Worm (Caenorhabditis elegans) whole organism, L1 larva: ENCODE results near the gene twk-12.
A peak's percentile ranks its signal among the peaks of the same experiment; 100 is the strongest.

ENCODE experiments used
- C04F5.9 ChIP-seq: sonication (generic microtip); optimal IDR thresholded peaks from 2 replicates; lab custom pipeline; 2016; ENCODE audit warnings: missing genetic modification characterization, missing compliant biosample characterization
- alr-1 ChIP-seq: fragments of 200-800 bp; sonication (Bioruptor generic); optimal IDR thresholded peaks from 2 replicates; lab custom pipeline; 2018; ENCODE audit warnings: borderline replicate concordance, mild to moderate bottlenecking, missing genetic modification characterization, missing compliant biosample characterization
- ama-1 ChIP-seq: fragments of 150-350 bp; optimal IDR thresholded peaks from 2 replicates; lab custom pipeline; 2014
- ceh-8 ChIP-seq: fragments of 200-800 bp; sonication (Bioruptor generic); optimal IDR thresholded peaks from 2 replicates; lab custom pipeline; 2018; ENCODE audit warnings: mild to moderate bottlenecking, missing genetic modification characterization, moderate library complexity, missing compliant biosample characterization
- ceh-82 ChIP-seq, 3 experiments: fragments of 150-350 bp in 1 of 3; sonication (generic microtip) in 2 of 3; optimal IDR thresholded peaks; 2 replicates each; lab custom pipeline; 2014 to 2017; ENCODE audit warnings: missing biosample characterization in 3 of 3, missing genetic modification characterization in 3 of 3
- ceh-88 ChIP-seq: fragments of 200-800 bp; sonication (Bioruptor generic); IDR thresholded peaks from 2 replicates; pipeline ENCODE4 v1.3.6; 2022; ENCODE audit warnings: missing genetic modification characterization, missing compliant biosample characterization
- dsc-1 ChIP-seq: sonication (generic microtip); optimal IDR thresholded peaks from 2 replicates; lab custom pipeline; 2016; ENCODE audit warnings: mild to moderate bottlenecking, missing genetic modification characterization, missing compliant biosample characterization
- efl-1 ChIP-seq, 4 experiments: fragments of 150-350 bp; optimal IDR thresholded peaks in 3 of 4; peaks in 1 of 4; 1 replicate in 1 of 4; 2 replicates in 3 of 4; lab custom pipeline; 2014; ENCODE audit warnings: missing biosample characterization in 2 of 4, missing genetic modification characterization in 2 of 4, missing genetic modification reagents in 2 of 4
- efl-3 ChIP-seq: fragments of 200-800 bp; sonication (Bioruptor generic); optimal IDR thresholded peaks from 2 replicates; lab custom pipeline; 2018; ENCODE audit warnings: mild to moderate bottlenecking, missing genetic modification characterization, missing compliant biosample characterization
- elt-2 ChIP-seq: sonication (generic microtip); optimal IDR thresholded peaks from 2 replicates; lab custom pipeline; 2016; ENCODE audit warnings: missing genetic modification characterization, mild to moderate bottlenecking, inconsistent platforms, missing compliant biosample characterization, missing genetic modification reagents
- elt-3 ChIP-seq, 6 experiments: fragments of 150-350 bp in 1 of 6; sonication (generic microtip); optimal IDR thresholded peaks; 2 replicates each; lab custom pipeline; 2017 to 2018; ENCODE audit warnings: missing biosample characterization in 6 of 6, missing genetic modification characterization in 6 of 6, inconsistent platforms in 1 of 6
- ets-5 ChIP-seq: fragments of 200-800 bp; sonication (Bioruptor generic); IDR thresholded peaks from 2 replicates; pipeline ENCODE4 v1.3.6; 2022; ENCODE audit warnings: missing genetic modification characterization, missing compliant biosample characterization
- fkh-8 ChIP-seq: sonication (generic microtip); optimal IDR thresholded peaks from 2 replicates; lab custom pipeline; 2016; ENCODE audit warnings: mild to moderate bottlenecking, missing genetic modification characterization, missing compliant biosample characterization
- grh-1 ChIP-seq: fragments of 200-800 bp; sonication (Bioruptor generic); IDR thresholded peaks from 2 replicates; pipeline ENCODE4 v1.3.6; 2022; ENCODE audit warnings: missing genetic modification reagents, missing genetic modification characterization, missing compliant biosample characterization
- hlh-17 ChIP-seq: fragments of 200-800 bp; sonication (Bioruptor generic); optimal IDR thresholded peaks from 2 replicates; lab custom pipeline; 2018; ENCODE audit warnings: missing genetic modification characterization, mild to moderate bottlenecking, missing compliant biosample characterization, moderate library complexity, borderline replicate concordance
- hlh-4 ChIP-seq: sonication (generic microtip); optimal IDR thresholded peaks from 2 replicates; lab custom pipeline; 2016; ENCODE audit warnings: mild to moderate bottlenecking, missing genetic modification characterization, missing compliant biosample characterization
- hpl-2 ChIP-seq: fragments of 150-350 bp; optimal IDR thresholded peaks from 2 replicates; lab custom pipeline; 2014; ENCODE audit warnings: missing biosample characterization, missing genetic modification reagents, missing genetic modification characterization
- irx-1 ChIP-seq: sonication (generic microtip); optimal IDR thresholded peaks from 2 replicates; lab custom pipeline; 2016; ENCODE audit warnings: missing genetic modification characterization, missing compliant biosample characterization
- lin-13 ChIP-seq: fragments of 150-350 bp; optimal IDR thresholded peaks from 2 replicates; lab custom pipeline; 2014; ENCODE audit warnings: missing biosample characterization, missing genetic modification reagents, missing genetic modification characterization
- lin-39 ChIP-seq: fragments of 150-350 bp; optimal IDR thresholded peaks from 2 replicates; lab custom pipeline; 2014; ENCODE audit warnings: missing biosample characterization, missing genetic modification reagents, missing genetic modification characterization
- lir-3 ChIP-seq: sonication (generic microtip); optimal IDR thresholded peaks from 2 replicates; lab custom pipeline; 2016; ENCODE audit warnings: mild to moderate bottlenecking, missing genetic modification characterization, moderate library complexity, missing compliant biosample characterization; ENCODE audit not compliant: poor library complexity
- lsy-2 ChIP-seq, 2 experiments: fragments of 150-350 bp; optimal IDR thresholded peaks; 2 replicates each; lab custom pipeline; 2014; ENCODE audit warnings: missing biosample characterization in 2 of 2, missing genetic modification characterization in 2 of 2
- mab-9 ChIP-seq: fragments of 200-800 bp; sonication (Bioruptor generic); IDR thresholded peaks from 2 replicates; pipeline ENCODE4 v1.3.6; 2022; ENCODE audit warnings: missing genetic modification reagents, missing genetic modification characterization, missing compliant biosample characterization
- mdl-1 ChIP-seq, 2 experiments: fragments of 150-350 bp; optimal IDR thresholded peaks; 2 replicates each; lab custom pipeline; 2014 to 2017; ENCODE audit warnings: missing biosample characterization in 2 of 2, missing genetic modification characterization in 2 of 2, inconsistent platforms in 1 of 2
- mef-2 ChIP-seq: fragments of 150-350 bp; optimal IDR thresholded peaks from 2 replicates; lab custom pipeline; 2014; ENCODE audit warnings: missing biosample characterization, missing genetic modification characterization
- nhr-11 ChIP-seq: fragments of 150-350 bp; optimal IDR thresholded peaks from 2 replicates; lab custom pipeline; 2014; ENCODE audit warnings: missing biosample characterization, missing genetic modification characterization
- nhr-19 ChIP-seq: fragments of 200-800 bp; sonication (Bioruptor generic); conservative IDR thresholded peaks from 2 replicates; pipeline ENCODE4 v1.3.6; 2022; ENCODE audit warnings: missing genetic modification characterization, missing compliant biosample characterization
- nhr-47 ChIP-seq: sonication (generic microtip); optimal IDR thresholded peaks from 2 replicates; lab custom pipeline; 2016; ENCODE audit warnings: mild to moderate bottlenecking, missing genetic modification characterization, moderate library complexity, missing compliant biosample characterization
- nhr-71 ChIP-seq: sonication (generic microtip); optimal IDR thresholded peaks from 2 replicates; lab custom pipeline; 2016; ENCODE audit warnings: mild to moderate bottlenecking, missing genetic modification characterization, moderate library complexity, missing compliant biosample characterization
- nhr-84 ChIP-seq: sonication (generic microtip); optimal IDR thresholded peaks from 2 replicates; lab custom pipeline; 2017; ENCODE audit warnings: missing biosample characterization, missing genetic modification characterization
- nhr-85 ChIP-seq: sonication (generic microtip); peaks from one replicate; lab custom pipeline; 2016; ENCODE audit warnings: missing genetic modification characterization, inconsistent platforms, missing compliant biosample characterization
- pax-3 ChIP-seq: fragments of 200-800 bp; sonication (Bioruptor generic); optimal IDR thresholded peaks from 2 replicates; lab custom pipeline; 2018; ENCODE audit warnings: mild to moderate bottlenecking, missing genetic modification characterization, moderate library complexity, missing compliant biosample characterization
- rnt-1 ChIP-seq: sonication (generic microtip); optimal IDR thresholded peaks from 2 replicates; lab custom pipeline; 2016; ENCODE audit warnings: mild to moderate bottlenecking, missing genetic modification characterization, moderate library complexity, missing compliant biosample characterization
- skn-1 ChIP-seq: fragments of 150-350 bp; optimal IDR thresholded peaks from 2 replicates; lab custom pipeline; 2014; ENCODE audit warnings: missing biosample characterization, missing genetic modification characterization
- snpc-4 ChIP-seq: fragments of 150-350 bp; optimal IDR thresholded peaks from 2 replicates; lab custom pipeline; 2014; ENCODE audit warnings: missing biosample characterization, missing genetic modification characterization
- snu-23 ChIP-seq: sonication (generic microtip); optimal IDR thresholded peaks from 2 replicates; lab custom pipeline; 2016; ENCODE audit warnings: missing genetic modification characterization, missing compliant biosample characterization
- sox-4 ChIP-seq: sonication (generic microtip); optimal IDR thresholded peaks from 2 replicates; lab custom pipeline; 2016; ENCODE audit warnings: missing genetic modification characterization, missing compliant biosample characterization
- sup-37 ChIP-seq: fragments of 200-800 bp; sonication (Bioruptor generic); optimal IDR thresholded peaks from 2 replicates; lab custom pipeline; 2018; ENCODE audit warnings: mild to moderate bottlenecking, missing genetic modification characterization, missing compliant biosample characterization
- tlp-1 ChIP-seq: fragments of 150-350 bp; optimal IDR thresholded peaks from 2 replicates; lab custom pipeline; 2014; ENCODE audit warnings: missing biosample characterization, missing genetic modification characterization
- unc-130 ChIP-seq: fragments of 150-350 bp; optimal IDR thresholded peaks from 2 replicates; lab custom pipeline; 2017; ENCODE audit warnings: missing biosample characterization, missing genetic modification characterization, inconsistent platforms
- unc-30 ChIP-seq: sonication (generic microtip); optimal IDR thresholded peaks from 2 replicates; lab custom pipeline; 2017; ENCODE audit warnings: missing biosample characterization, missing genetic modification characterization
- unc-62 ChIP-seq: fragments of 150-350 bp; optimal IDR thresholded peaks from 2 replicates; lab custom pipeline; 2014; ENCODE audit warnings: missing biosample characterization, missing genetic modification reagents, missing genetic modification characterization
- vab-15 ChIP-seq: sonication (generic microtip); optimal IDR thresholded peaks from 2 replicates; lab custom pipeline; 2017; ENCODE audit warnings: missing genotype, mild to moderate bottlenecking, missing genetic modification characterization, missing compliant biosample characterization
- xbp-1 ChIP-seq: sonication (generic microtip); optimal IDR thresholded peaks from 2 replicates; lab custom pipeline; 2016; ENCODE audit warnings: missing genetic modification characterization, missing compliant biosample characterization
- zag-1 ChIP-seq: fragments of 150-350 bp; optimal IDR thresholded peaks from 2 replicates; lab custom pipeline; 2014; ENCODE audit warnings: missing biosample characterization, missing genetic modification characterization
- ztf-4 ChIP-seq: fragments of 150-350 bp; optimal IDR thresholded peaks from 2 replicates; lab custom pipeline; 2014; ENCODE audit warnings: missing biosample characterization, missing genetic modification characterization

The twk-12 gene

DNA sequence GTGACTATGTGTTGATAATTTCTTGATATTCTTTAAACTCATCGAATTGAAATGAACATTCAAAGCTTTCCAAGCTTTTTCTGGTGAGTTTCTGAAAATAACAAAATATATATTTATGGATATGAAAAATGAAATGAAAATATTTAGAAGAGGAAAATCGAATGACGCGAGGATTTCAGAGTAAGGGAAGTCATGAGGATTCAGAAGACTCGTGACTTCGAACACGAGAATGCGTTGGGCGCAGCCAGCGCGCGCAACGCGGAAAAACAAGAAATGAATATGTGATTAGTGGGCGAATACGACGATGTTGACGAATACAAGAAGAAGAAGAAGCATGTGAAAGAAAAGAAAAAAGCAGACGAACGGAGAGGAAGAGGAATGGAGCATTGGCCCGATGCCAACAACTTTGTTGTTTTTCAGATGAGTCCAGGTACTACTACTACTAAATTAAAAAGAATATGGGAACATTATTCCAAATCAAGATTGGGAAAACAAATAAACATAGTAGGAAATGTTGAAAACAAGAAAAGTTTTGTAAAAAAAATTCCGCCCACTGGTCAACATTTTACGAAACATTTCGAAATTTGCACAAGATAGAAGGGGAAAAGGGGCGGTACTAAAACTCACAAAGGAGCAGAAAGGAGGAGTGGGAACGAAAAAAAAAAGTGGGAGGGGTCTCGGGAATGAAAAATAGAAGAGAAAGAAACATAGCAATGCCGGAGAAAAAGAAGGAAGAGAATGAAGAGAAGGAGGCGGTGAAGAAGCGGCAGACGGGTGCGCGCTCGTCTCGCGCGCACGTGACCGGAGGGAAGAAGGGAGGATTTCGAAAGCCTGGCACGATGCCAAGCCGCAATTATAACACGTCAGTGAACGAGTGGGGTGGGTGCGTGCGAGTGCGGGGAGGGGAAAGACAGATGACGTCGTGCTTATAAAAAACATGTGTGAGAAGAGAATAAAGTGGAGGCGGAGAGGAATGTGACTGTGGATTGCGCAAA, 48.1 kb downstream of the twk-12 start (continued):
- TF ChIP-seq unc-130 (tag; lab: Kevin White, UChicago) (peak; percentile 92), dsc-1 (peak; percentile 96), grh-1 (GFP tag; lab: Robert Waterston, UW) (peak; percentile 93), skn-1 (tag; lab: Kevin White, UChicago) (peak; percentile 92), alr-1 (tag; lab: Kevin White, UChicago) (no peak), ceh-88 (GFP tag; lab: Robert Waterston, UW) (peak; percentile 92), ceh-8 (GFP tag; lab: Kevin White, UChicago) (peak; percentile 93), hlh-4 (tag; lab: Kevin White, UChicago) (no peak), rnt-1 (peak; percentile 98), nhr-71 (tag; lab: Kevin White, UChicago) (peak; percentile 98), nhr-11 (tag; lab: Kevin White, UChicago) (no peak), zag-1 (tag; lab: Kevin White, UChicago) (no peak), nhr-84 (tag; lab: Kevin White, UChicago) (no peak), ceh-82 (tag; optimal IDR thresholded peaks at IDR 0.05; lab: Kevin White, UChicago) (peak; percentile 86 to 92 (median 87)), vab-15 (tag; lab: Kevin White, UChicago) (peak; percentile 97), sup-37 (GFP tag; lab: Kevin White, UChicago) (peak; percentile 82), pax-3 (tag; lab: Kevin White, UChicago) (peak; percentile 95), irx-1 (peak; percentile 92), tlp-1 (tag; lab: Kevin White, UChicago) (no peak), lin-39 (tag; lab: Kevin White, UChicago) (peak; percentile 84), fkh-8 (peak; percentile 99), ets-5 (no peak), nhr-47 (peak; percentile 94), elt-3 (tag; optimal IDR thresholded peaks at IDR 0.05; lab: Kevin White, UChicago) (peak in 1 of 6 experiments; percentile 80), lin-13 (peak; percentile 92), sox-4 (tag; lab: Kevin White, UChicago) (peak; percentile 81), efl-3 (peak; percentile 1), hlh-17 (GFP tag; lab: Kevin White, UChicago) (no peak), ztf-4 (tag; lab: Kevin White, UChicago) (peak; percentile 91), C04F5.9 (tag; lab: Kevin White, UChicago) (no peak), unc-30 (no peak), elt-2 (tag; lab: Kevin White, UChicago) (peak; percentile 29), mab-9 (peak; percentile 89), unc-62 (peak; percentile 30), ama-1 (peak; percentile 55), xbp-1 (tag; lab: Kevin White, UChicago) (peak; percentile 97), mef-2 (tag; lab: Kevin White, UChicago) (peak; percentile 82), lir-3 (tag; lab: Kevin White, UChicago) (peak; percentile 58), nhr-19 (GFP tag; lab: Robert Waterston, UW) (peak; percentile 96), efl-1 (optimal IDR thresholded peaks at IDR 0.05; lab: Kevin White, UChicago) (peak; percentile 70 to 72), efl-1 (GFP tag; optimal IDR thresholded peaks at IDR 0.05 in 1 of 2; lab: Kevin White, UChicago) (peak; percentile 34 to 93), mdl-1 (tag; optimal IDR thresholded peaks at IDR 0.05; lab: Kevin White, UChicago) (peak; percentile 88 to 98), lsy-2 (tag; optimal IDR thresholded peaks at IDR 0.05; lab: Kevin White, UChicago) (peak; percentile 89 to 90), snu-23 (GFP tag; lab: Kevin White, UChicago) (peak; percentile 88), nhr-85 (tag; lab: Kevin White, UChicago) (peak; percentile 99), hpl-2 (GFP tag; lab: Kevin White, UChicago) (peak; percentile 31), snpc-4 (peak; percentile 94)
